Fruit fly (Drosophila melanogaster): ENCODE results near the gene Ir94c.

Gene Ir94c

dm6 chr3R:22139113-22139512, 19.9 kb upstream of the Ir94c start (continued):
- TF ChIP-seq CG11902 (GFP tag; optimal IDR thresholded peaks at IDR 0.05) (peak; percentile 53), CG9139 (GFP tag; optimal IDR thresholded peaks at IDR 0.05) (peak; percentile 78), topi (GFP tag; optimal IDR thresholded peaks at IDR 0.05) (peak; percentile 76), CG6808 (GFP tag; optimal IDR thresholded peaks at IDR 0.05) (peak; percentile 90), CG3032 (tag; optimal IDR thresholded peaks at IDR 0.05) (peak; percentile 88), Met (GFP tag; optimal IDR thresholded peaks at IDR 0.05) (peak; percentile 75), lz (GFP tag; optimal IDR thresholded peaks at IDR 0.05) (peak; percentile 66), CG10669 (GFP tag; optimal IDR thresholded peaks at IDR 0.05) (peak; percentile 91), CG7368 (GFP tag; optimal IDR thresholded peaks at IDR 0.05) (peak; percentile 94), fd59A (GFP tag; optimal IDR thresholded peaks at IDR 0.05) (peak; percentile 87)

dm6 chr3R:22136967-22137516, 17.8 kb upstream of the Ir94c start:
- no peak for TF ChIP-seq Eip93F (GFP tag; optimal IDR thresholded peaks at IDR 0.05)
- peak; percentile 44 for TF ChIP-seq dsx (GFP tag; optimal IDR thresholded peaks at IDR 0.05; ENCODE audit: poor library complexity, severe bottlenecking)
- TF ChIP-seq eg (GFP tag; IDR thresholded peaks at IDR 0.05): no peak
- peak; percentile 54 for TF ChIP-seq Ets96B (tag; optimal IDR thresholded peaks at IDR 0.05)
- peak; percentile 41 for TF ChIP-seq CG8632 (GFP tag; optimal IDR thresholded peaks at IDR 0.05)
- no peak for TF ChIP-seq CG6276 (GFP tag; optimal IDR thresholded peaks at IDR 0.05)
- TF ChIP-seq lz (GFP tag; optimal IDR thresholded peaks at IDR 0.05): no peak
- TF ChIP-seq Eip75B (GFP tag; optimal IDR thresholded peaks at IDR 0.05): peak; percentile 45
- TF ChIP-seq CG11762 (GFP tag; optimal IDR thresholded peaks at IDR 0.05; ENCODE audit: insufficient read depth): no peak
- TF ChIP-seq CG34406 (GFP tag; optimal IDR thresholded peaks at IDR 0.05): peak; percentile 12
- TF ChIP-seq esn (GFP tag; optimal IDR thresholded peaks at IDR 0.05): peak; percentile 45
- TF ChIP-seq fd59A (GFP tag; optimal IDR thresholded peaks at IDR 0.05): peak; percentile 21
- TF ChIP-seq CG10669 (GFP tag; optimal IDR thresholded peaks at IDR 0.05): peak; percentile 53
- TF ChIP-seq CG32006 (GFP tag; optimal IDR thresholded peaks at IDR 0.05): peak; percentile 12
- TF ChIP-seq CG10631 (GFP tag; optimal IDR thresholded peaks at IDR 0.05): peak; percentile 67
- TF ChIP-seq CG6808 (GFP tag; optimal IDR thresholded peaks at IDR 0.05): peak; percentile 56
- peak; percentile 15 for TF ChIP-seq Sox102F (GFP tag; optimal IDR thresholded peaks at IDR 0.05)
- peak; percentile 36 for TF ChIP-seq acj6 (GFP tag; optimal IDR thresholded peaks at IDR 0.05)
- TF ChIP-seq CG6792 (GFP tag; optimal IDR thresholded peaks at IDR 0.05): peak; percentile 30
- TF ChIP-seq svp (GFP tag): peak; percentile 78
- TF ChIP-seq Hr39 (GFP tag; optimal IDR thresholded peaks at IDR 0.05): peak; percentile 4
- TF ChIP-seq topi (GFP tag; optimal IDR thresholded peaks at IDR 0.05): peak; percentile 54
- no peak for TF ChIP-seq CG11902 (GFP tag; optimal IDR thresholded peaks at IDR 0.05)
- TF ChIP-seq spab (GFP tag; optimal IDR thresholded peaks at IDR 0.05): peak; percentile 57
- no peak for TF ChIP-seq Hr38 (GFP tag; optimal IDR thresholded peaks at IDR 0.05)
- no peak for TF ChIP-seq CG16779 (tag; optimal IDR thresholded peaks at IDR 0.05)
- TF ChIP-seq CG31627 (GFP tag; optimal IDR thresholded peaks at IDR 0.05): peak; percentile 35
- peak; percentile 18 for TF ChIP-seq cyc (GFP tag; optimal IDR thresholded peaks at IDR 0.05)
- peak; percentile 67 for TF ChIP-seq CG3919 (GFP tag; optimal IDR thresholded peaks at IDR 0.05)
- peak; percentile 24 for TF ChIP-seq net (GFP tag; optimal IDR thresholded peaks at IDR 0.05)
- no peak for TF ChIP-seq CG6854 (GFP tag; optimal IDR thresholded peaks at IDR 0.05)
- TF ChIP-seq Eip78C (GFP tag): peak; percentile 85
- TF ChIP-seq fkh (GFP tag; optimal IDR thresholded peaks at IDR 0.05): no peak
- no peak for TF ChIP-seq vri (GFP tag; optimal IDR thresholded peaks at IDR 0.05)
- TF ChIP-seq Met (GFP tag; optimal IDR thresholded peaks at IDR 0.05): peak; percentile 50
- TF ChIP-seq CG7368 (GFP tag; optimal IDR thresholded peaks at IDR 0.05): peak; percentile 10
- TF ChIP-seq CG3032 (tag; optimal IDR thresholded peaks at IDR 0.05): peak; percentile 47
- peak; percentile 3 to 33 for TF ChIP-seq ss (GFP tag; optimal IDR thresholded peaks at IDR 0.05)
- TF ChIP-seq CG9139 (GFP tag; optimal IDR thresholded peaks at IDR 0.05): peak; percentile 23
- peak; percentile 32 for TF ChIP-seq OdsH (GFP tag; optimal IDR thresholded peaks at IDR 0.05)
- no peak for TF ChIP-seq Lpt (GFP tag; optimal IDR thresholded peaks at IDR 0.05)
- TF ChIP-seq achi (GFP tag; optimal IDR thresholded peaks at IDR 0.05): peak; percentile 28
- TF ChIP-seq CG8119 (GFP tag; IDR thresholded peaks at IDR 0.05): peak; percentile 41; the same call in 1 of the 3 replicates
- TF ChIP-seq pdm3 (GFP tag; optimal IDR thresholded peaks at IDR 0.05): peak; percentile 52
- TF ChIP-seq Sox14 (GFP tag; optimal IDR thresholded peaks at IDR 0.05): no peak
